Worm (Caenorhabditis elegans): ENCODE measurements around the gene oac-58.

The oac-58 gene

ce11 chrIV:12278507-12278906, 33.0 kb downstream of the oac-58 start, which contains the start of the genes tag-335 and vkmt-1 (continued):
- TF ChIP-seq cey-2 (tag; optimal IDR thresholded peaks at IDR 0.05; ENCODE audit: borderline replicate concordance, insufficient read depth) (no peak), T20F7.1 (GFP tag; optimal IDR thresholded peaks at IDR 0.05) (no peak), tra-1 (GFP tag; IDR thresholded peaks at IDR 0.05) (no peak), F37D6.2 (tag; optimal IDR thresholded peaks at IDR 0.05) (no peak), aly-2 (tag; optimal IDR thresholded peaks at IDR 0.05) (no peak), skn-1 (tag; optimal IDR thresholded peaks at IDR 0.05) (no peak), fos-1 (tag; optimal IDR thresholded peaks at IDR 0.05) (no peak), fkh-10 (GFP tag; optimal IDR thresholded peaks at IDR 0.05) (no peak), unc-130 (GFP tag; optimal IDR thresholded peaks at IDR 0.05) (peak; percentile 50), mxl-3 (GFP tag; optimal IDR thresholded peaks at IDR 0.05) (no peak), dmd-6 (GFP tag; IDR thresholded peaks at IDR 0.05) (no peak), lin-29 (GFP tag; IDR thresholded peaks at IDR 0.05) (no peak), tag-97 (GFP tag; IDR thresholded peaks at IDR 0.05) (no peak), ceh-82 (tag; optimal IDR thresholded peaks at IDR 0.05) (no peak), ceh-20 (GFP tag; IDR thresholded peaks at IDR 0.05) (no peak), hif-1 (tag; optimal IDR thresholded peaks at IDR 0.05) (peak in 1 of 2 experiments; percentile 11), D1046.2 (GFP tag; IDR thresholded peaks at IDR 0.05) (no peak), aha-1 (tag) (no peak), sdz-12 (GFP tag; optimal IDR thresholded peaks at IDR 0.05) (no peak), nhr-11 (tag; optimal IDR thresholded peaks at IDR 0.05) (no peak), nhr-6 (tag; optimal IDR thresholded peaks at IDR 0.05) (peak; percentile 20), nhr-10 (tag; optimal IDR thresholded peaks at IDR 0.05) (no peak), unc-62 (GFP tag; optimal IDR thresholded peaks at IDR 0.05 in 1 of 2) (peak in 1 of 2 experiments; percentile 84), unc-62 (tag; optimal IDR thresholded peaks at IDR 0.05) (no peak), madf-9 (GFP tag; conservative IDR thresholded peaks at IDR 0.05) (no peak), hmg-1.1 (GFP tag; IDR thresholded peaks at IDR 0.05) (no peak), dmd-9 (GFP tag; IDR thresholded peaks at IDR 0.05) (no peak), lsy-2 (tag; optimal IDR thresholded peaks at IDR 0.05) (peak in 1 of 2 experiments; percentile 72), dve-1 (tag; optimal IDR thresholded peaks at IDR 0.05; ENCODE audit: insufficient read depth) (no peak), duxl-1 (tag; optimal IDR thresholded peaks at IDR 0.05; ENCODE audit: poor library complexity) (no peak), rbr-2 (tag; optimal IDR thresholded peaks at IDR 0.05) (no peak), Y105C5A.15 (GFP tag; IDR thresholded peaks at IDR 0.05) (no peak)

ce11 chrIV:12275892-12276291, 35.6 kb downstream of the oac-58 start, which contains the start of gene vps-8:
Gene vps-8, minus strand, starts transcription at chrIV:12275992.
- TF ChIP-seq unc-130 (GFP tag; optimal IDR thresholded peaks at IDR 0.05) = no peak
- TF ChIP-seq nhr-237 (tag; optimal IDR thresholded peaks at IDR 0.05) = no peak
- no peak for TF ChIP-seq lin-13 (GFP tag; optimal IDR thresholded peaks at IDR 0.05)
- TF ChIP-seq sdz-12 (GFP tag; optimal IDR thresholded peaks at IDR 0.05) = no peak
- TF ChIP-seq F37D6.2 (tag; optimal IDR thresholded peaks at IDR 0.05) = no peak
- TF ChIP-seq snpc-1.2 (GFP tag; IDR thresholded peaks at IDR 0.05) = no peak
- no peak for TF ChIP-seq snpc-4 (tag; optimal IDR thresholded peaks at IDR 0.05)
- no peak for TF ChIP-seq lsy-2 (tag; optimal IDR thresholded peaks at IDR 0.05)
- no peak for TF ChIP-seq F49E8.2 (tag; optimal IDR thresholded peaks at IDR 0.05; ENCODE audit: borderline replicate concordance)
- TF ChIP-seq ces-1 (GFP tag; optimal IDR thresholded peaks at IDR 0.05) = no peak

ce11 chrIV:12274365-12274764, 37.1 kb downstream of the oac-58 start:
- TF ChIP-seq lin-13 (GFP tag; optimal IDR thresholded peaks at IDR 0.05) = no peak

- TF ChIP-seq aha-1 (tag) (peak; percentile 9), lin-1 (GFP tag; IDR thresholded peaks at IDR 0.05) (no peak)
These were observed 41.1 kb downstream of the oac-58 start, which contains the start of gene C42C1.3 for ce11 chrIV:12270392-12270791. Gene C42C1.3, minus strand, starts transcription at chrIV:12270492.
